Fruit fly (Drosophila melanogaster): ENCODE results near the gene bb8.

DNA sequence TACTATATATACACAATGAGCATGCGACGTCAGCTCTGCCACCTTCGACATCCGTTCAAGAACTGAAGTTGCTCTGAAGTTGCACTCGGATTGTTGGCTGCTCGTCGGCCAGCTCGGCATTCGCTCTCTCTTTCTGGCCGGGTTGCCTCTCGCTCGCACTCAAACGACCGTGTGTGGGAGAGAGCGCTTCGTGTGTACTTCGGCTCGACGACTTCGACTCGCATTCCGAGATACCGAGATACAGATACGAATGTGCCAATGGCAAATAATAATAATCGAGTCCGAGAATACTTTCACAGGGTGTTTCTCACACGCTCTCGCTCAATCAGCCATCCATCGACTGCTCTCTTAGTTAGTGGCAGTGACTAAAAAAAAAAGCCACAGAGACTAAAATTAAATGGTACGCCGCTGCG, 5.4 kb upstream of the bb8 start:
- TF ChIP-seq CG8478 (optimal IDR thresholded peaks at IDR 0.05): no peak
- peak; percentile 45 to 66 for TF ChIP-seq CTCF (optimal IDR thresholded peaks at IDR 0.05)
